Fruit fly (Drosophila melanogaster) whole organism, adult: Measurements from ENCODE around the gene Acp95EF.

Source experiments
- CG11617 ChIP-seq: fragments of 200-800 bp; sonication (Bioruptor generic); optimal IDR thresholded peaks from 2 replicates; lab custom pipeline; 2017; ENCODE audit warnings: mild to moderate bottlenecking, missing biosample characterization, missing genetic modification reagents, missing genetic modification characterization
- CG12768 ChIP-seq: fragments of 200-800 bp; sonication (Bioruptor generic); optimal IDR thresholded peaks from 2 replicates; lab custom pipeline; 2017; ENCODE audit warnings: missing biosample characterization, missing genetic modification characterization, mild to moderate bottlenecking, moderate library complexity, missing genetic modification reagents
- CG14711 ChIP-seq: fragments of 200-800 bp; sonication (Bioruptor generic); optimal IDR thresholded peaks from 2 replicates; lab custom pipeline; 2018; ENCODE audit warnings: missing biosample characterization, mild to moderate bottlenecking, missing genetic modification characterization, moderate library complexity
- CG1620 ChIP-seq: fragments of 200-800 bp; sonication (Bioruptor generic); optimal IDR thresholded peaks from 2 replicates; lab custom pipeline; 2016; ENCODE audit warnings: missing biosample characterization, missing genetic modification characterization
- CG33017 ChIP-seq: fragments of 200-800 bp; sonication (Bioruptor generic); optimal IDR thresholded peaks from 2 replicates; lab custom pipeline; 2018; ENCODE audit warnings: missing biosample characterization, mild to moderate bottlenecking, missing genetic modification characterization, moderate library complexity
- CG5204 ChIP-seq: fragments of 200-800 bp; sonication (Bioruptor generic); optimal IDR thresholded peaks from 2 replicates; lab custom pipeline; 2016; ENCODE audit warnings: missing biosample characterization, missing genetic modification characterization
- CG7045 ChIP-seq: fragments of 200-800 bp; sonication (Bioruptor generic); optimal IDR thresholded peaks from 2 replicates; lab custom pipeline; 2017; ENCODE audit warnings: missing biosample characterization, mild to moderate bottlenecking, missing genetic modification characterization
- CG7101 ChIP-seq: fragments of 200-800 bp; sonication (Bioruptor generic); optimal IDR thresholded peaks from 2 replicates; lab custom pipeline; 2018; ENCODE audit warnings: missing biosample characterization, mild to moderate bottlenecking, missing genetic modification characterization, moderate library complexity
- Clk ChIP-seq: fragments of 200-800 bp; sonication (Bioruptor generic); optimal IDR thresholded peaks from 2 replicates; lab custom pipeline; 2017; ENCODE audit warnings: missing biosample characterization, missing genetic modification characterization
- Crg-1 ChIP-seq: fragments of 200-800 bp; sonication (Bioruptor generic); optimal IDR thresholded peaks from 2 replicates; lab custom pipeline; 2016; ENCODE audit warnings: missing biosample characterization, missing genetic modification characterization
- Hr96 ChIP-seq: fragments of 200-800 bp; sonication (Bioruptor generic); optimal IDR thresholded peaks from 2 replicates; lab custom pipeline; 2016; ENCODE audit warnings: missing biosample characterization, missing genetic modification characterization
- Mnt ChIP-seq: fragments of 200-800 bp; sonication (Bioruptor generic); optimal IDR thresholded peaks from 2 replicates; lab custom pipeline; 2016; ENCODE audit warnings: missing biosample characterization, mild to moderate bottlenecking, missing genetic modification characterization
- bab1 ChIP-seq: fragments of 200-800 bp; sonication (Bioruptor generic); optimal IDR thresholded peaks from 3 replicates; lab custom pipeline; 2019; ENCODE audit warnings: missing biosample characterization, mild to moderate bottlenecking, missing genetic modification characterization, moderate library complexity
- cic ChIP-seq: fragments of 200-800 bp; sonication (Bioruptor generic); optimal IDR thresholded peaks from 2 replicates; lab custom pipeline; 2017; ENCODE audit warnings: missing biosample characterization, mild to moderate bottlenecking, missing genetic modification characterization, moderate library complexity
- cnc ChIP-seq, 2 experiments: fragments of >200 bp; optimal IDR thresholded peaks; 2 replicates each; lab custom pipeline; 2017
- kay ChIP-seq: fragments of 200-800 bp; sonication (Bioruptor generic); peaks from one replicate; lab custom pipeline; 2016; ENCODE audit warnings: missing biosample characterization, missing genetic modification characterization, borderline replicate concordance
- ovo ChIP-seq: fragments of 200-800 bp; sonication (Bioruptor generic); optimal IDR thresholded peaks from 2 replicates; lab custom pipeline; 2016; ENCODE audit warnings: missing biosample characterization, missing genetic modification characterization
- pad ChIP-seq: fragments of 200-800 bp; sonication (Bioruptor generic); optimal IDR thresholded peaks from 3 replicates; lab custom pipeline; 2017; ENCODE audit warnings: missing biosample characterization, missing genetic modification characterization, mild to moderate bottlenecking, moderate library complexity, missing genetic modification reagents
- tj ChIP-seq: fragments of 200-800 bp; sonication (Bioruptor generic); optimal IDR thresholded peaks from 3 replicates; lab custom pipeline; 2017; ENCODE audit warnings: missing biosample characterization, mild to moderate bottlenecking, missing genetic modification characterization, moderate library complexity
- toe ChIP-seq: fragments of 200-800 bp; sonication (Bioruptor generic); optimal IDR thresholded peaks from 2 replicates; lab custom pipeline; 2016; ENCODE audit warnings: missing biosample characterization, missing genetic modification characterization

Acp95EF gene

dm6 chr3R:24228675-24229074 lies at the start of gene Acp95EF:
Gene Acp95EF (plus strand): TSS chr3R:24228975.
- TF ChIP-seq CG14711 (no peak), kay (GFP tag; lab: Kevin White, UChicago) (peak; percentile 71), Clk (GFP tag; lab: Kevin White, UChicago) (no peak)

dm6 chr3R:24186188-24186587 lies 42.6 kb upstream of the Acp95EF start, which contains the start of gene mora:
Gene mora (plus strand): TSS chr3R:24186359.
- TF ChIP-seq tj (GFP tag; lab: Kevin White, UChicago) = no peak
- TF ChIP-seq Mnt (GFP tag; lab: Kevin White, UChicago) = no peak
- TF ChIP-seq toe (GFP tag; lab: Kevin White, UChicago) = no peak
- TF ChIP-seq bab1 (GFP tag; lab: Kevin White, UChicago) = no peak
- TF ChIP-seq Crg-1 = no peak

dm6 chr3R:24188619-24189018 lies 40.2 kb upstream of the Acp95EF start, which contains the start of gene CG5515:
Gene CG5515 (minus strand): TSS chr3R:24188896.
- TF ChIP-seq CG14711 = peak; percentile 65
- peak; percentile 96 for TF ChIP-seq bab1 (GFP tag; lab: Kevin White, UChicago)
- TF ChIP-seq CG33017 (tag; lab: Kevin White, UChicago) = peak; percentile 57
- peak; percentile 89 for TF ChIP-seq CG11617 (GFP tag; lab: Kevin White, UChicago)
- peak; percentile 87 for TF ChIP-seq CG5204 (GFP tag; lab: Kevin White, UChicago)
- TF ChIP-seq CG1620 (GFP tag; lab: Kevin White, UChicago) = peak; percentile 85
- no peak for TF ChIP-seq cnc (optimal IDR thresholded peaks at IDR 0.05; lab: Kevin White, UChicago)
- peak; percentile 18 for TF ChIP-seq cic (GFP tag; lab: Kevin White, UChicago)
- peak; percentile 65 for TF ChIP-seq CG7101 (tag; lab: Kevin White, UChicago)
- TF ChIP-seq kay (GFP tag; lab: Kevin White, UChicago) = no peak
- TF ChIP-seq Clk (GFP tag; lab: Kevin White, UChicago) = no peak
- TF ChIP-seq Hr96 (GFP tag; lab: Kevin White, UChicago) = peak; percentile 70
- peak; percentile 45 for TF ChIP-seq ovo (GFP tag; lab: Kevin White, UChicago)
- TF ChIP-seq tj (GFP tag; lab: Kevin White, UChicago) = peak; percentile 76
- TF ChIP-seq toe (GFP tag; lab: Kevin White, UChicago) = peak; percentile 85
- TF ChIP-seq Crg-1 = peak; percentile 68
- TF ChIP-seq CG12768 (GFP tag; lab: Kevin White, UChicago) = peak; percentile 23
- TF ChIP-seq Mnt (GFP tag; lab: Kevin White, UChicago) = peak; percentile 70
- peak; percentile 41 for TF ChIP-seq pad
- peak; percentile 65 for TF ChIP-seq CG7045 (GFP tag; lab: Kevin White, UChicago)

dm6 chr3R:24193373-24193879 lies 35.3 kb upstream of the Acp95EF start, which contains the start of the genes SMC6 and CG6204:
Gene SMC6 (minus strand): TSS chr3R:24193423.
Gene CG6204 (plus strand): TSS chr3R:24193832.
- peak; percentile 92 for TF ChIP-seq CG14711
- peak; percentile 86 for TF ChIP-seq Hr96 (GFP tag; lab: Kevin White, UChicago)
- TF ChIP-seq cnc (optimal IDR thresholded peaks at IDR 0.05; lab: Kevin White, UChicago) = no peak
- peak; percentile 76 for TF ChIP-seq pad
- peak; percentile 92 for TF ChIP-seq CG5204 (GFP tag; lab: Kevin White, UChicago)
- TF ChIP-seq CG1620 (GFP tag; lab: Kevin White, UChicago) = peak; percentile 85
- peak; percentile 63 for TF ChIP-seq cic (GFP tag; lab: Kevin White, UChicago)
- peak; percentile 96 for TF ChIP-seq bab1 (GFP tag; lab: Kevin White, UChicago)
- peak; percentile 94 for TF ChIP-seq CG33017 (tag; lab: Kevin White, UChicago)
- TF ChIP-seq toe (GFP tag; lab: Kevin White, UChicago) = peak; percentile 95
- TF ChIP-seq Crg-1 = peak; percentile 85
- peak; percentile 77 for TF ChIP-seq Clk (GFP tag; lab: Kevin White, UChicago)
- peak; percentile 65 for TF ChIP-seq Mnt (GFP tag; lab: Kevin White, UChicago)
- TF ChIP-seq CG12768 (GFP tag; lab: Kevin White, UChicago) = peak; percentile 90
- peak; percentile 86 for TF ChIP-seq ovo (GFP tag; lab: Kevin White, UChicago)
- TF ChIP-seq CG11617 (GFP tag; lab: Kevin White, UChicago) = peak; percentile 92
- TF ChIP-seq kay (GFP tag; lab: Kevin White, UChicago) = no peak
- TF ChIP-seq CG7045 (GFP tag; lab: Kevin White, UChicago) = peak; percentile 93
- TF ChIP-seq CG7101 (tag; lab: Kevin White, UChicago) = peak; percentile 96
- TF ChIP-seq tj (GFP tag; lab: Kevin White, UChicago) = peak; percentile 81

- TF ChIP-seq tj (GFP tag; lab: Kevin White, UChicago) = no peak
- TF ChIP-seq CG5204 (GFP tag; lab: Kevin White, UChicago) = no peak
- TF ChIP-seq CG7045 (GFP tag; lab: Kevin White, UChicago) = no peak
These were observed 26.1 kb upstream of the Acp95EF start for dm6 chr3R:24202723-24203122.

dm6 chr3R:24203426-24203825 lies 25.3 kb upstream of the Acp95EF start:
- TF ChIP-seq toe (GFP tag; lab: Kevin White, UChicago) = no peak
- TF ChIP-seq pad = no peak
- no peak for TF ChIP-seq Mnt (GFP tag; lab: Kevin White, UChicago)
- no peak for TF ChIP-seq CG33017 (tag; lab: Kevin White, UChicago)
- no peak for TF ChIP-seq Clk (GFP tag; lab: Kevin White, UChicago)
- no peak for TF ChIP-seq CG12768 (GFP tag; lab: Kevin White, UChicago)
- TF ChIP-seq Hr96 (GFP tag; lab: Kevin White, UChicago) = no peak
- TF ChIP-seq CG5204 (GFP tag; lab: Kevin White, UChicago) = no peak
- no peak for TF ChIP-seq tj (GFP tag; lab: Kevin White, UChicago)
- no peak for TF ChIP-seq cic (GFP tag; lab: Kevin White, UChicago)
- no peak for TF ChIP-seq cnc (optimal IDR thresholded peaks at IDR 0.05; lab: Kevin White, UChicago)
- TF ChIP-seq bab1 (GFP tag; lab: Kevin White, UChicago) = no peak
- TF ChIP-seq CG1620 (GFP tag; lab: Kevin White, UChicago) = no peak
- TF ChIP-seq CG11617 (GFP tag; lab: Kevin White, UChicago) = no peak
- TF ChIP-seq CG7101 (tag; lab: Kevin White, UChicago) = no peak
- no peak for TF ChIP-seq Crg-1
- no peak for TF ChIP-seq ovo (GFP tag; lab: Kevin White, UChicago)
- no peak for TF ChIP-seq CG7045 (GFP tag; lab: Kevin White, UChicago)
- no peak for TF ChIP-seq CG14711
